Worm (Caenorhabditis elegans) whole organism, midembryonic: Measurements from ENCODE around the gene ril-1.

Experiments
- T22C8.4 ChIP-seq: fragments of 200-800 bp; sonication (Bioruptor generic); IDR thresholded peaks from 2 replicates; pipeline ENCODE4 v1.3.6; 2022; ENCODE audit warnings: missing genetic modification characterization, missing compliant biosample characterization
- cog-1 ChIP-seq: sonication (generic microtip); optimal IDR thresholded peaks from 2 replicates; lab custom pipeline; 2016; ENCODE audit warnings: missing genetic modification characterization, missing compliant biosample characterization
- flt-1 ChIP-seq: fragments of 200-800 bp; sonication (Bioruptor generic); IDR thresholded peaks from 2 replicates; pipeline ENCODE4 v1.3.6; 2022; ENCODE audit warnings: missing genetic modification characterization, missing compliant biosample characterization
- klf-2 ChIP-seq: fragments of 200-800 bp; sonication (Bioruptor generic); conservative IDR thresholded peaks from 2 replicates; pipeline ENCODE4 v1.3.6; 2022; ENCODE audit warnings: missing genetic modification reagents, missing genetic modification characterization, missing compliant biosample characterization
- med-1 ChIP-seq: sonication (generic microtip); optimal IDR thresholded peaks from 2 replicates; lab custom pipeline; 2017; ENCODE audit warnings: missing genetic modification characterization, mild to moderate bottlenecking, missing compliant biosample characterization, antibody characterized with exemption, missing genetic modification reagents; ENCODE audit not compliant: insufficient read depth
- ref-1 ChIP-seq: fragments of 200-800 bp; sonication (Bioruptor generic); conservative IDR thresholded peaks from 2 replicates; pipeline ENCODE4 v1.3.6; 2022; ENCODE audit warnings: missing genetic modification reagents, missing genetic modification characterization, missing compliant biosample characterization
- tab-1 ChIP-seq: fragments of 200-800 bp; sonication (Bioruptor generic); IDR thresholded peaks from 2 replicates; pipeline ENCODE4 v1.3.6; 2022; ENCODE audit warnings: missing genetic modification characterization, missing compliant biosample characterization
- ztf-23 ChIP-seq: fragments of 200-800 bp; sonication (Bioruptor generic); IDR thresholded peaks from 2 replicates; pipeline ENCODE4 v1.3.6; 2022; ENCODE audit warnings: missing genetic modification reagents, missing genetic modification characterization, missing compliant biosample characterization
- ztf-29 ChIP-seq: fragments of 200-800 bp; sonication (Bioruptor generic); IDR thresholded peaks from 2 replicates; pipeline ENCODE4 v1.3.6; 2022; ENCODE audit warnings: missing genetic modification reagents, missing genetic modification characterization, missing compliant biosample characterization

ril-1 gene

DNA sequence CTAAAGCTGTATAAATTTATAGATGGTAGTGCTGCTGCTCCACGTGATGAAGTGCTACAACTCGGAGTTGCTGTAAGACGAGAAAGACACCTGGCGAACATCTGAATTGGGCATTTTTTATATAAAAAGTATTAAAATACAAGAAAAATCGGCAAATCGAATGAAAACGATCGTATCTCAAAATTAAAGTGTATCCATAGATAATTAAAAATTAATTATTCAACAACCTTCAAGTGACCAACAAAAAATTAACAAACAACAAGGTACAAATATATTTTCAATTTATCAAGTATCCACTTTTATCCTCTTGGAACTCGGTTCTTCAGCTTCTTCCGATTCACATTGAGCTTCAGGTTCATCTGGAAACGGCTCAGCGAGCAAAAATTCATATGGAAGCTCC, 4.7 kb downstream of the ril-1 start, which contains the start of gene R02D5.8:
Gene R02D5.8 (minus strand): TSS at position 101 of the 400 bp plus-strand sequence.
- TF ChIP-seq ztf-29 (no peak), cog-1 (tag; lab: Kevin White, UChicago) (no peak), klf-2 (no peak), ref-1 (no peak), T22C8.4 (GFP tag; lab: Robert Waterston, UW) (no peak), tab-1 (GFP tag; lab: Robert Waterston, UW) (no peak), flt-1 (GFP tag; lab: Robert Waterston, UW) (no peak), ztf-23 (GFP tag; lab: Robert Waterston, UW) (no peak), med-1 (GFP tag; lab: Kevin White, UChicago) (no peak)

DNA sequence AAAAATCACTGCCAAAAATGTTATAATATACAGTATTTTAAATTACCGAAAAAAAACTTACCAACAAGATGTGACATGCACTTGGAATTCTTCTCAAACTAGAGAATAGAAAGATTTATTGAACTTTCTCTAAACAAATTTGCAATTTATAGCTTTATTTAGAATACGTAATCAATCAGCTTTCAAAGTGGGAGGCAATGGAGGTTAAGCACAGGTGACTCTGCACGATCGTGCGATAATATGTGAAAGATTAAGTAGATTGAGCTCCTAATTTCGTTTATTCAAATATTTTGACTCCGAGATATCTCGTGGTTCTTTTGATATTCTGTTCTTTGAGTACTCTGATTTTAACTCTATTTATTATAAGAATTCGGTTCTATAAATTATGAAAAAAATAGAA, 5.9 kb downstream of the ril-1 start, which contains the start of gene R02D5.6:
Gene R02D5.6 (minus strand): TSS at position 101 of the 400 bp plus-strand sequence.
- no peak for TF ChIP-seq T22C8.4 (GFP tag; lab: Robert Waterston, UW)
- no peak for TF ChIP-seq ztf-23 (GFP tag; lab: Robert Waterston, UW)
- TF ChIP-seq ref-1, result no peak
- no peak for TF ChIP-seq ztf-29
- no peak for TF ChIP-seq med-1 (GFP tag; lab: Kevin White, UChicago)
- TF ChIP-seq cog-1 (tag; lab: Kevin White, UChicago), result no peak
- TF ChIP-seq flt-1 (GFP tag; lab: Robert Waterston, UW), result no peak
- no peak for TF ChIP-seq tab-1 (GFP tag; lab: Robert Waterston, UW)
- TF ChIP-seq klf-2, result no peak

DNA sequence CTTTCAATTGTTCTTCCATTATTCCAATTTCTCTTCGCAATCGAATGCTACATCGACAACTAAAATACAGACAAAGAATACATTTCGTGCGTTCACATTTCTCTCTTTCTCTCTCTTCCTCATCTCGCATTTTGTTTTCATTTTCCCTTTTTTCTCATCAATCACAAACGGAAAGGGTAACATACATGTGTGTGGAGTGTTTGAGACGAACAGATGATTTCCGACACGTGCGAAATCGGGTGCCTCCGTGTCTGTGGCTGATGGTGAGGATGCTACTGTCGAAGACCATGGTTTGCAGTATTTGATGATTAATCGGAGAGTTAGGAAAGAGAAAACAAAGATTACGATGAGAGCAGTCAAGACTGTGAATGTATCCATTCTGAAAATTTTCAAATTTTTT, 13.2 kb downstream of the ril-1 start, which contains the start of gene R02D5.9:
Gene R02D5.9 (minus strand): TSS at position 378 of the 400 bp plus-strand sequence.
- TF ChIP-seq tab-1 (GFP tag; lab: Robert Waterston, UW) (no peak), ztf-23 (GFP tag; lab: Robert Waterston, UW) (no peak), med-1 (GFP tag; lab: Kevin White, UChicago) (no peak), T22C8.4 (GFP tag; lab: Robert Waterston, UW) (no peak), flt-1 (GFP tag; lab: Robert Waterston, UW) (no peak), cog-1 (tag; lab: Kevin White, UChicago) (no peak), klf-2 (no peak), ztf-29 (no peak), ref-1 (no peak)

DNA sequence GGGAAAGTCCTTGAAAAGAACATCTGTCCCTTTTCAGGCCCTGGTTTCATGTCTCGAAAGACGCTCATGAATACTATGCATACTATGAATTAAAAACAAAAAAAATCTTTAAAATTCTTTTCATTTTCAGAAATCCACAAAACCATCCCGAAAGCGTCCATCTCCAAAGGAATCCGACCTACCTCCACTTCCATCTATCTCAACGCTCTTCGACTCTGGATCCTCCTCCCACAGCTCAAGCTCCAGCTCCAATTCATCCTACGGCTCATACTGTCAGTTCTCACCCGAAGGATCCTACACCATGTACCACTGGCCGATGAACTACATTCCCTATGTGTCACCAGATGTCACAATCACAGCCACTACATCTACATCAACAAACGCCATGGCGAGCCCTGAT, 15.4 kb downstream of the ril-1 start:
- no peak for TF ChIP-seq ref-1
- TF ChIP-seq ztf-23 (GFP tag; lab: Robert Waterston, UW), result no peak
- no peak for TF ChIP-seq ztf-29
- TF ChIP-seq tab-1 (GFP tag; lab: Robert Waterston, UW), result no peak
- TF ChIP-seq med-1 (GFP tag; lab: Kevin White, UChicago), result no peak
- no peak for TF ChIP-seq flt-1 (GFP tag; lab: Robert Waterston, UW)
- TF ChIP-seq cog-1 (tag; lab: Kevin White, UChicago), result no peak
- no peak for TF ChIP-seq T22C8.4 (GFP tag; lab: Robert Waterston, UW)
- no peak for TF ChIP-seq klf-2

DNA sequence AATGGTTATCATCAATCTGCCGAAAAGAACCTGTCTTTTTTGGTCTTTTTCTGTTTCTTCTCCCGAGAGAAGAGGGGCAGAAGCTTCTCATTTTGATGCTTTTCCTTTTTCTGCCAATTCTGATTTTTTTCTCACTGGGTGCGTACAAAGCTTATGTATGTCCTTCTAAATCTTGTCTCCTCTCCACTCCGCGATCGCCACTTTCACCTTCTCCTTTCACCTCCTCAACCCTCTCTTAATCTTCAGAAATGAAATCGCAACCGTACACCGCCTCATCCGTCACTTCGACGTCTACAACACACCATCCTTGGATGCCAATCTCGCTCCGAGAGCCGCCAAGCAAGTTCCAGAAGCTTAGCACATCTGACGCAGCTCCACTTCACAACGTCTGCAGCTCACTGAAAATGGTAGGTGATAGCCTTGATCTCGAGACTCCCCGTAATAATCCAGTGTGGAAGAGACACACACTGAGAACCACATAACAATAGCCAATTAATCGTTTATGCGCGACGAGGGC, 15.9 kb downstream of the ril-1 start, which contains the start of gene R02D5.1:
Gene R02D5.1 (plus strand): TSS at position 245 of the 517 bp plus-strand sequence.
- TF ChIP-seq ref-1 (no peak), cog-1 (tag; lab: Kevin White, UChicago) (peak; percentile 9), tab-1 (GFP tag; lab: Robert Waterston, UW) (no peak), ztf-29 (no peak), klf-2 (no peak), med-1 (GFP tag; lab: Kevin White, UChicago) (no peak), ztf-23 (GFP tag; lab: Robert Waterston, UW) (no peak), T22C8.4 (GFP tag; lab: Robert Waterston, UW) (no peak), flt-1 (GFP tag; lab: Robert Waterston, UW) (0 out of 2 replicates have a peak, but pooled peaks have one; percentile 31)

DNA sequence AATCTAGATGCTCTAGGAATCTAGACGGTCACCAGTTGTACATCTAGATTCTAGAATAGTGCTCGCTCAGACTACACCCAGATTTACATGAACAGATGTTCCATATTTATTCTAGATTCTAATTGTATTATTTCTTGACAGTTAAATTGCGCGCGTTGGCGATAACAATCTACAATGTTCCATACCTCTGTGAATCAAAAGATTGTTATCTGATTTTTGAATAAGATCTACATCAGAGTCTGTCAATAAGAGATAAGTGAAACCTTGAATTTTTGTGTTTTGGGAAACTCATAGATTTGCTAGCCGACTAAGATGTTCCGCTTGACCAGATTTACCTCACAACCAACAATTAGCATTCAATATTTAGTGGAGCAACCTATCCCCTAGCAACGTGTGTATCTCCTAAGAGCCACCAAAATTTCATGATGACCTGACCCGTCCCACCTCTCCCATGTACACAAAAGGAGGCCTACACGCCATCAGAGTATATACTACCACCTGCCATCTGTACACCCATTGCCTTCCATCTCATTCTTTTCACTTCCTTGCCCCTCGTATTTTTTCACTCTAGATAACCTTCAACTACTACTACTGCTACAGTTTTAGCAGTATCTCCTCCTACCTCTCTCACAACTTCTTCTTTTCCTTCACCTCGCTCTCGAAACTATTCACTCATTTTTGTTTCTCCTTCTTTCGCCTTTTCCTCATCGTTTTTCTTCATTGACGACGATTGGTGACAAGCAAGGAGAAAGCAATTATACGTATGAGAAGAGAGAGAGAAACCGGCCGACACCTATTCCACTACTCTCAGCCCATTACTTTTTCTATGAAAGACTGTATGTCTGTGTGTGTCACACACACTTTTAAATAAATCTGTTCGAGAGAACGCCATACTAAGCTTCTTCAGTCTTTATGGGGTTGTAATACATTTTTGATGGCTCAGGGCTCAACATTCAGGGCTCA, 16.9 kb downstream of the ril-1 start:
- peak; percentile 13; the same call in 1 of the 2 replicates for TF ChIP-seq ztf-29
- no peak for TF ChIP-seq ztf-23 (GFP tag; lab: Robert Waterston, UW)

DNA sequence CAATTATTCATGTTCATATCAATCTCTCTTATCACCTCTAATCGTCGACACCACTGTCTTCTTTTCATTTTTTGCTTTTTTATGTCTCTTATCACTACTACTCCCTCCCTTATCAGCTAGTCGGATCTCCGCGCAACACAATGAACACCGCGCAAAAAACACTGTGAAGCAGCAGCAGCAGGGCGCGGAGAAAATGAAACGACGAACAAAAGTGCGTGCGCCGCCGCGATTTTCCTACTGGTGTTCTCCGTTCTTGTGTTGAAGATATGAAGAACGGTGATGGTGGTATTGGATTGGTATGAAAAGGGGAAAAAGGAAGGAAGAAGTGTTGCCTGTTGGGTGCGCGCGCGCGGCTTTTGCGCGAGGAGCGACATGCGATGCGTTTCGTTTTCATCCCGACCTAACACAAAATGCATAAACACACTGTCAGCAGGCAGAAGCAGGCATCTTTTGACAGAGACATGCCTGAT, 18.1 kb downstream of the ril-1 start:
- TF ChIP-seq tab-1 (GFP tag; lab: Robert Waterston, UW), result no peak
- 0 out of 2 replicates have a peak, but pooled peaks have one; percentile 55 for TF ChIP-seq ztf-23 (GFP tag; lab: Robert Waterston, UW)
- TF ChIP-seq klf-2, result no peak
- peak; percentile 51 for TF ChIP-seq cog-1 (tag; lab: Kevin White, UChicago)
- no peak for TF ChIP-seq med-1 (GFP tag; lab: Kevin White, UChicago)
- TF ChIP-seq T22C8.4 (GFP tag; lab: Robert Waterston, UW), result no peak
- TF ChIP-seq ztf-29, result peak; percentile 60; the same call in 1 of the 2 replicates

DNA sequence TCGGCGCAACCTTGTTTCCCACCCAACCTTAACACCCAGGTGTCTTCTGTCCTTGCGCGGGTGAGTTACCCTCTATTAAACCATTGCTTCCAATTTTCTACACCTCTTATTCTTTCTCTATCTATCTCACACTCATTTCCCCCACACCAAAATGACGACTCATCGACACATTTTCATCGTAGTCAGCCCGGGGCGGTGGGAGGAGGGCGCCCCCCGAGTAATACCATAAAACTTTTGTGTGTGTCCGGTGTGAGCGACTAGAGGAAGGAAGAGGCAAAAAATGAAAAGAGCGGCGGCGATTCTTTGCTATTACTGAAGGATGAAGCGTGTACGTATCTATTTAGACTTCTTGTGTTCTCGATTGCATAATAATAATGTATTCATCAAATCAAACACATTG, 19.2 kb downstream of the ril-1 start:
- TF ChIP-seq ref-1 (no peak), ztf-29 (no peak), klf-2 (no peak)

DNA sequence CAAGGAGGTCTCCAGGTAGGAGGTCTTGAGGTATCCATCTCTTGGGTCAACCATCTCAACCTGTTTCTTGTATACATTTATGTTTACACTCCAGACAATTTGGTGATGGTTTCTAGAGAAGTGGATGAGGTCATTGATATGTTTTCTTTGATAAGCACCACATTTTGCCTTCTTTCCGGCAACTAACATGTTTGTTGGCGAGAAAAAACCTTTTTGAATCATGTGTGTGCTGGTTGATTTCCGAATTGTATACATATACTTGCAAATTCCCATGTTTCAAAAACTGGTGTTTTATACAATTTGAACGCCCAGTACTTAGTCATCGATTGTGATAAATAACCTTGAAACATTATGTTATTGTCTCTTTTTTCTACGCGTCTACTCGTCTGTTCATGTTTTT, 19.8 kb downstream of the ril-1 start:
- TF ChIP-seq klf-2 (no peak), ref-1 (no peak), ztf-29 (no peak), ztf-23 (GFP tag; lab: Robert Waterston, UW) (no peak), tab-1 (GFP tag; lab: Robert Waterston, UW) (no peak), T22C8.4 (GFP tag; lab: Robert Waterston, UW) (no peak), flt-1 (GFP tag; lab: Robert Waterston, UW) (no peak), med-1 (GFP tag; lab: Kevin White, UChicago) (no peak), cog-1 (tag; lab: Kevin White, UChicago) (no peak)
